Worm (Caenorhabditis elegans): ENCODE measurements around the gene txt-12.
"Not testable (repeated sequence)": the region's sequence is repeated elsewhere in the genome, so short reads cannot be mapped to it uniquely, and the experiment has no call there.

ce11 chrV:15105893-15106598 lies 13.3 kb downstream of the txt-12 start, which contains the start of gene C01G10.14:
- TF ChIP-seq T22C8.4 (GFP tag; IDR thresholded peaks at IDR 0.05); ref-1 (GFP tag; conservative IDR thresholded peaks at IDR 0.05); flt-1 (GFP tag; IDR thresholded peaks at IDR 0.05); tab-1 (GFP tag; IDR thresholded peaks at IDR 0.05); med-1 (GFP tag; optimal IDR thresholded peaks at IDR 0.05; ENCODE audit: insufficient read depth); ztf-29 (GFP tag; IDR thresholded peaks at IDR 0.05); ztf-23 (GFP tag; IDR thresholded peaks at IDR 0.05); klf-2 (GFP tag; conservative IDR thresholded peaks at IDR 0.05); cog-1 (tag; optimal IDR thresholded peaks at IDR 0.05): not testable (repeated sequence)

Data from whole organism, midembryonic.